Worm (Caenorhabditis elegans): ENCODE measurements around the gene K10G6.5.

The K10G6.5 gene

DNA sequence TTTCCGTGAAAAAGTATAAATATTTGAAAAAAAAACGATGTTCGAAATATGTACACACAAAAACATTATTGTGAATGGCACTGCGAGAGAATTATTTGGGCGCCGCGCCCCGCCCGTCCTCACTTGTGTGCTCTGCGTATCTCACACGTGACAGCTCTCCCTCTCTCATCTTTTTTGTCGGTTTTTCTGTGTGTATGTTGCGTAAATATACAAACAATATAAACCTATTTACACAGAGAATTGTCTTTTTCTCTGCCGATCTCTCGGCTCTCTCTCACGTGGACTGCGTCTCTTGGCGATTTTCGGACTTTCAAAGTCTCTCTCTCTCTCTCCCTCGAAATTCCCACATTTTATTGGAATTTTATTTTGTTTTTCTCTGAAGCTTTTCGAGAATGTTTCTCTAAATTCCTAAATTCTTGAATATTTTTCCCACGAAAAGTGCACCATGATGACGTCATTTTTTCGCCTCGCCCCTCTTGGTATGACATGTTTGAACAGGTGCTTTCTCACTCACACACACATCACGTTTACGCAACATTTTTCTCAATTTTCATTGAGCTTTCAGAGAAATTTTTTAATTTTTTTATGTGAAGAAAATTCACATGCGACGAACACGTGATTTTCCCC is 28.3 kb upstream of the K10G6.5 start (continued):
- TF ChIP-seq egl-27 (tag; optimal IDR thresholded peaks at IDR 0.05) (no peak), Y5F2A.4 (GFP tag; optimal IDR thresholded peaks at IDR 0.05) (no peak), sdz-12 (GFP tag; optimal IDR thresholded peaks at IDR 0.05) (no peak), F37D6.2 (tag; optimal IDR thresholded peaks at IDR 0.05) (peak; percentile 37), F10B5.3 (tag; optimal IDR thresholded peaks at IDR 0.05) (no peak), lsy-2 (tag; optimal IDR thresholded peaks at IDR 0.05) (peak; percentile 56 to 81), nhr-6 (tag; optimal IDR thresholded peaks at IDR 0.05) (peak; percentile 58), Y75B8A.6 (GFP tag; IDR thresholded peaks at IDR 0.05) (no peak), snpc-4 (tag; optimal IDR thresholded peaks at IDR 0.05) (no peak), attf-4 (tag; optimal IDR thresholded peaks at IDR 0.05) (no peak), egl-43 (GFP tag; IDR thresholded peaks at IDR 0.05) (peak; percentile 35; the same call in 1 of the 2 replicates), zfp-2 (tag; optimal IDR thresholded peaks at IDR 0.05) (no peak), pqm-1 (tag; optimal IDR thresholded peaks at IDR 0.05) (peak; percentile 78), zip-2 (tag; optimal IDR thresholded peaks at IDR 0.05) (no peak), nhr-76 (tag; optimal IDR thresholded peaks at IDR 0.05) (no peak), ceh-82 (tag; optimal IDR thresholded peaks at IDR 0.05) (no peak), ztf-7 (tag; optimal IDR thresholded peaks at IDR 0.05) (peak; percentile 6), mdt-29 (GFP tag; IDR thresholded peaks at IDR 0.05) (0 out of 2 replicates have a peak, but pooled peaks have one; percentile 17), nhr-42 (GFP tag; IDR thresholded peaks at IDR 0.05) (0 out of 2 replicates have a peak, but pooled peaks have one; percentile 50)

DNA sequence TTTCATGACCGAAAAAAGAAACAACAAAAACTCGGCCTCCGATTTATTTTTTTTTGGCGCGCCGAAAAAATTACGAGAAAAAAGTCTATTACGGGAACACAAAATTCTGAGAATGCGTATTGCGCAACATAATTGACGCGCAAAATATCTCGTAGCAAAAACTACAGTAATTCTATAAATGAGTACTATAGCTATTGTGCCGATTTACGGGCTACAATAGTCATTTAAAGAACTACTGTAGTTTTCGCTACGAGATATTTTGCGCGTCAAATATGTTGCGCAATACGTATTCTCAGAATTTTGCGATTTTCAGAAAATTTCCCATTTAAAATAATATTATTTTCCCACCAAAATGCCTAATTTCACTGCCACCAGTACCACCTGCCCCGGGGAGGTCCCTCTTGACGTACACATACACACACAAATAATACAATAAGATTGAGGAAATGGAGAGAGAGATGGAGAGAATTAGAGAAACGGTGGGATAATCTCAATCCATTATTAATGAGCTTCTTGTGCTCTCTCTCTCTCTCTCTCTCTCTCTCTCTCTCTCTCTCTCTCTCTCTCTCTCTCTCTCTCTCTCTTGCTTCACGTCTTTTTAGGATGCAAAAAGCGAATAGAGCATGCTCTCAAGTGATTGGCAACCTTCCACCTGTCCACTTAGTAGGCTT is 27.5 kb upstream of the K10G6.5 start:
- TF ChIP-seq php-3 (GFP tag; IDR thresholded peaks at IDR 0.05) (no peak), aha-1 (tag) (peak; percentile 76), ztf-7 (tag; optimal IDR thresholded peaks at IDR 0.05) (no peak), tag-97 (GFP tag; IDR thresholded peaks at IDR 0.05) (no peak), Y75B8A.6 (GFP tag; IDR thresholded peaks at IDR 0.05) (no peak), ZK337.2 (GFP tag; IDR thresholded peaks at IDR 0.05) (no peak), mdt-29 (GFP tag; IDR thresholded peaks at IDR 0.05) (no peak), nhr-25 (tag; optimal IDR thresholded peaks at IDR 0.05; ENCODE audit: borderline replicate concordance, insufficient read depth) (no peak), F10B5.3 (tag; optimal IDR thresholded peaks at IDR 0.05) (no peak), set-16 (GFP tag; IDR thresholded peaks at IDR 0.05) (peak; percentile 37; the same call in 1 of the 2 replicates), mxl-3 (GFP tag; optimal IDR thresholded peaks at IDR 0.05) (no peak), hlh-30 (tag; optimal IDR thresholded peaks at IDR 0.05; ENCODE audit: insufficient read depth) (no peak), fkh-10 (GFP tag; optimal IDR thresholded peaks at IDR 0.05) (no peak), mes-2 (tag; optimal IDR thresholded peaks at IDR 0.05; ENCODE audit: poor library complexity, severe bottlenecking) (no peak), pha-4 (GFP tag; IDR thresholded peaks at IDR 0.05) (no peak), pha-4 (tag; optimal IDR thresholded peaks at IDR 0.05) (no peak)

DNA sequence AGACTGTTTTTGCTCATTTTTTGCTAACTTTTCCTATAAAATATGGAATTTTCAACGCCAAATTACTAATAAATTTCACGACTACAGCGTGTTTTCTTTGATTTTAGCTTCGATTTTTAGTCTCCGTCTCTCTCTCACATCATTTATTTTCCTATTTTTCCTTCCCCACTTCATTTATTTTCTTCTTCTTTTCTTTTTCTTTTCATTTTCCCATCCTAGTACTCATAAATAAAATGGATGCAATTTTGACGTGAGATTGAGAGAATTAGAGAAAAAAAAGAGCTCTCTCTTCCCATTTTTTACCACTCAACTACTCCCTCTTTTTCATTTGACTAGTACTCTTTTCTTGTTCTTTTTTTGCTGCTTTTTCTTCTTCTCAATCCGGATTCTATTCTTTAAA is 26.8 kb upstream of the K10G6.5 start:
- TF ChIP-seq hmg-1.1 (GFP tag; IDR thresholded peaks at IDR 0.05), result no peak
- no peak for TF ChIP-seq aly-2 (tag; optimal IDR thresholded peaks at IDR 0.05)
- no peak for TF ChIP-seq nhr-6 (tag; optimal IDR thresholded peaks at IDR 0.05)
- TF ChIP-seq snpc-1.2 (GFP tag; IDR thresholded peaks at IDR 0.05), result no peak
- no peak for TF ChIP-seq lin-1 (GFP tag; IDR thresholded peaks at IDR 0.05)
- no peak for TF ChIP-seq F26F4.8 (GFP tag; conservative IDR thresholded peaks at IDR 0.05)
- TF ChIP-seq Y48G9A.11 (GFP tag; IDR thresholded peaks at IDR 0.05), result no peak
- no peak for TF ChIP-seq cey-2 (tag; optimal IDR thresholded peaks at IDR 0.05; ENCODE audit: borderline replicate concordance, insufficient read depth)
- peak in 1 of 2 experiments; percentile 55 for TF ChIP-seq lsy-2 (tag; optimal IDR thresholded peaks at IDR 0.05)
- TF ChIP-seq ztf-11 (tag; optimal IDR thresholded peaks at IDR 0.05), result no peak
- no peak for TF ChIP-seq daf-16 (GFP tag; optimal IDR thresholded peaks at IDR 0.05)
- no peak for TF ChIP-seq daf-16 (tag; optimal IDR thresholded peaks at IDR 0.05)
- TF ChIP-seq ctbp-1 (GFP tag; IDR thresholded peaks at IDR 0.05), result 0 out of 2 replicates have a peak, but pooled peaks have one; percentile 37
- TF ChIP-seq nhr-42 (GFP tag; IDR thresholded peaks at IDR 0.05), result no peak
- no peak for TF ChIP-seq nhr-76 (tag; optimal IDR thresholded peaks at IDR 0.05)
- peak in 1 of 2 experiments; percentile 90 for TF ChIP-seq unc-62 (GFP tag; optimal IDR thresholded peaks at IDR 0.05 in 1 of 2)
- no peak for TF ChIP-seq unc-62 (tag; optimal IDR thresholded peaks at IDR 0.05)
- TF ChIP-seq nhr-11 (tag; optimal IDR thresholded peaks at IDR 0.05), result no peak
- no peak for TF ChIP-seq snpc-4 (tag; optimal IDR thresholded peaks at IDR 0.05)
- no peak for TF ChIP-seq daf-19 (GFP tag; conservative IDR thresholded peaks at IDR 0.05)
- no peak for TF ChIP-seq egl-27 (tag; optimal IDR thresholded peaks at IDR 0.05)
- TF ChIP-seq php-3 (GFP tag; IDR thresholded peaks at IDR 0.05), result no peak
- no peak for TF ChIP-seq saeg-2 (GFP tag; IDR thresholded peaks at IDR 0.05)
- TF ChIP-seq aha-1 (tag), result peak; percentile 87

Measured in whole organism, L4 larva.